Worm (Caenorhabditis elegans): ENCODE data around the gene R12B2.2.

Gene R12B2.2

DNA sequence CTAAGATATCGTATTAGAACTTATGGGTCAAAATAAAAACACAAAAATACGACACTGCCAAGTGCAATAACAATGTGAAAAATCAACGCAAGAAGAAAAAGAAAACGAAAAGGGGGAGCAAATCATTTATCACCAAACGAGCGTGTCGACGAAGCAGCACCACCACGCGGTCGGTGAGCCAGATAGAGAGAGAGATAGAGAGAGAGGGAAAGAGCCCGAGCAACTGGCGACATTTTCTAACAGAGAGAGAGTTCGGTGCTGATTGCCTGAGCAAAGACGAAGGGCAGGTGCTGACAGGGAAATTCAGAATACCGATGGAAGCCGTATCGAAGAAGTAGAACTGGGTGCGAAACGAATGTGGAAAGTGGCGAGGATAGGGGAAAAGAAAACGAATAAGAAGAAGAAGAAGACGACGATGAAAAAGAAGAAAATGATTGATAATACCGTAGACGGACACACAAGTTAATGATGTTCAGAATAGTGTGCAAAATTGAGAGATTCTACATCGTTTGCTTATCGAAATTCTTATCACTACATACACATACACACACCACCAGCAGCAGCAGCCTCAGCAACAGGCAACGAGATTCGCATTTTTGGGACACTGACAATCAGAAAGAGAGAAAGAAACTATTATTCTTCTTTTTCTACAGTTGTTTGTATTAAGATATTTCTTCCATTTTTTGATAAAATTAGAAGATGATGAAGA, 28.5 kb downstream of the R12B2.2 start (continued):
- TF ChIP-seq lir-3 (tag; optimal IDR thresholded peaks at IDR 0.05) (no peak), lin-15B (tag; optimal IDR thresholded peaks at IDR 0.05) (no peak), pha-4 (GFP tag; IDR thresholded peaks at IDR 0.05) (no peak), pha-4 (tag; optimal IDR thresholded peaks at IDR 0.05) (no peak), ceh-28 (tag; optimal IDR thresholded peaks at IDR 0.05) (no peak), dmd-6 (GFP tag; IDR thresholded peaks at IDR 0.05) (peak; percentile 71), ama-1 (optimal IDR thresholded peaks at IDR 0.05) (no peak)

DNA sequence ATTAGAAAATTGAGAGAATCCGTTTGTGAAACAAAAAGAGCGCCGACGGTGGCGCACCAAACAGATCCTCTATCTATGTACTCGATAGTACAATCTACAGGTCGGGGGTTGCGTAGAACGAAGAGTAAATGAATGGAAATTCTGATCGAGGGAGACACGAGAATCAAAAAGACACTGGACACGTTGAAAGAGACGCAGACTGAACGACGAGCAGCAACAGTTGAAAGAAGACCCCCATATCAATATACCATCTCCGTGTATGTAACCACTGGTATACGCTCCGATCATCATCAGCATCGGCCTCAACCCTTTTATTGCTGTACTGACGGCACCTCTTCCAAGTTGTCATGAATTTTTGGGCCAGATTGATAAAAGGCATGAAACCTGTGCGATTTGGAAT, 29.4 kb downstream of the R12B2.2 start:
- no peak for TF ChIP-seq daf-16 (GFP tag; optimal IDR thresholded peaks at IDR 0.05)
- TF ChIP-seq daf-16 (tag; optimal IDR thresholded peaks at IDR 0.05) = peak; percentile 30
- peak in 1 of 2 experiments; percentile 86 for TF ChIP-seq unc-62 (GFP tag; optimal IDR thresholded peaks at IDR 0.05 in 1 of 2)
- TF ChIP-seq unc-62 (tag; optimal IDR thresholded peaks at IDR 0.05) = no peak
- peak in 1 of 2 experiments; percentile 2 for TF ChIP-seq mdl-1 (tag; optimal IDR thresholded peaks at IDR 0.05)
- no peak for TF ChIP-seq nhr-41 (GFP tag; IDR thresholded peaks at IDR 0.05)
- TF ChIP-seq hif-1 (tag; optimal IDR thresholded peaks at IDR 0.05) = no peak

DNA sequence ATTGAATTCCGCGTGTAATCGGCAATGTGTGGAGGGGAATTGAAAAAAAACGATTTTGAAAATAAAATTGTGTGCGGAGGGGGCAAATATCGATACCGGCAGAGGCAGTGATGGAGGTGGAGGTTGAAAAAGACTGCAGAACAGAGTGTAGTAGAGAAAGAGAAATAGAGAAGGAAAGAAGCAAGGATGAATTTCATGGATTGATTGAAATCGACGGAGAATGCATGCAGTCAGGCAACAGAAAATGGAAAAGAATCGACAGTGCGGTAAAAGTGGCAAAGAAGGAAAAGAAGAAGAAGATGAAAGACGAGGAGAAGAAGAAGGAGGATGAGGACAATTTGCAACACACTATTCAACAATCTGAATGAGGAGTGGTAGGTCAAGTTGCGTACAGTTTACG, 30.0 kb downstream of the R12B2.2 start, which contains the start of gene W04D12.1:
W04D12.1 (plus strand) TSS at position 111 of the 400 bp plus-strand sequence.
- TF ChIP-seq aha-1 (tag) = no peak
- no peak for TF ChIP-seq hlh-30 (tag; optimal IDR thresholded peaks at IDR 0.05; ENCODE audit: insufficient read depth)
- no peak for TF ChIP-seq fos-1 (tag; optimal IDR thresholded peaks at IDR 0.05)
- peak in 1 of 2 experiments; percentile 63 for TF ChIP-seq unc-62 (GFP tag; optimal IDR thresholded peaks at IDR 0.05 in 1 of 2)
- TF ChIP-seq unc-62 (tag; optimal IDR thresholded peaks at IDR 0.05) = no peak
- TF ChIP-seq pqm-1 (tag; optimal IDR thresholded peaks at IDR 0.05) = no peak
- no peak for TF ChIP-seq skn-1 (tag; optimal IDR thresholded peaks at IDR 0.05)
- TF ChIP-seq lin-29 (GFP tag; IDR thresholded peaks at IDR 0.05) = no peak
- no peak for TF ChIP-seq zfp-3 (GFP tag; conservative IDR thresholded peaks at IDR 0.05)
- no peak for TF ChIP-seq F37D6.2 (tag; optimal IDR thresholded peaks at IDR 0.05)
- 0 out of 2 replicates have a peak, but pooled peaks have one; percentile 32 for TF ChIP-seq snpc-1.2 (GFP tag; IDR thresholded peaks at IDR 0.05)
- TF ChIP-seq lin-15B (tag; optimal IDR thresholded peaks at IDR 0.05) = no peak
- 0 out of 2 replicates have a peak, but pooled peaks have one; percentile 15 for TF ChIP-seq ZK337.2 (GFP tag; IDR thresholded peaks at IDR 0.05)
- no peak for TF ChIP-seq hlh-11 (tag; optimal IDR thresholded peaks at IDR 0.05)
- TF ChIP-seq zag-1 (tag; optimal IDR thresholded peaks at IDR 0.05) = no peak

DNA sequence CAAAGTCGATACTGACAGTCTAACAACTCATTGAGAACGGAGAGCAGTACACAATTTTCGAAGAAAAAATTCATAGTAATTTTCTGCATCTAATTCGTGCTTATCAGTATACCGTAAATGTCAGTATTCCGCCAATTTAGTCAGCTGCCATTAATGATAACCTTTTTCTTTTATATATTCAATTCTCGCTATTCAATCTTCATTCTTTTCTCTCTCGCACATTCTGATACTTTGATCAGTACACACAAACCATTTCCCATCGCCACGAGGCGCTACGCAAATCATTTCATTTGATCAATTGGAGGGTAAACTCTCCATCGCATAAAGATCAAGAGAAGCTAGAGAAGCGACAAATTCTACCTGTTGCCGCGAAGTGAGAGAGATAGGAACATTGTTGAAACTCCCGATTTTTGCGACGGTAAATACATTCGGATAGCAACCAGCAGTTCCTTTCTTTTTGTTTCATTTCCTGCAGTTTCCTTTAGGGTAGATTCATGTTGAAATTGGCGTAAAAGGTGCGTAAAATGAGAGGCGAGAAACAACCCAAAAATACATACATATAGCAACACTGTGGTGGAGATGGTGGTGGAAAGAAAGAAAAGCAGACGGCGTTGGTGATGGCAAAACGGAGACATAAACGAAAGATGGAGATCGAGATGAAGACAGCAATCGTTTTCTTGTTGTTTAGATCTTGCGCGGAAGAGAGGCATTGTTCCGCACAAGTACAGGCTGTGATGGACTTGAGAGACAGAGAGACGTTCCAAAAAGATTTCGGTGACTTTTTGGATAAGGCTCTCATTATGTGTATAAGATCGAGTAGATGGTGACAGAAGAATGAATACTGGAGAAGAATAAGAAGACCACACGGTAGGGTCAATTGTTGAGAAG, 31.6 kb downstream of the R12B2.2 start:
- TF ChIP-seq nhr-6 (tag; optimal IDR thresholded peaks at IDR 0.05) (peak; percentile 67), mes-2 (tag; optimal IDR thresholded peaks at IDR 0.05; ENCODE audit: poor library complexity, severe bottlenecking) (peak; percentile 30), spr-3 (GFP tag; optimal IDR thresholded peaks at IDR 0.05) (no peak), lir-3 (tag; optimal IDR thresholded peaks at IDR 0.05) (no peak), dmd-8 (GFP tag; IDR thresholded peaks at IDR 0.05) (no peak), lin-39 (tag; optimal IDR thresholded peaks at IDR 0.05) (no peak), hmg-1.1 (GFP tag; IDR thresholded peaks at IDR 0.05) (0 out of 2 replicates have a peak, but pooled peaks have one; percentile 7), F44E2.7 (GFP tag; IDR thresholded peaks at IDR 0.05) (no peak), unc-39 (tag; optimal IDR thresholded peaks at IDR 0.05) (no peak), nhr-10 (tag; optimal IDR thresholded peaks at IDR 0.05) (peak; percentile 52), Y75B8A.6 (GFP tag; IDR thresholded peaks at IDR 0.05) (no peak), cey-2 (tag; optimal IDR thresholded peaks at IDR 0.05; ENCODE audit: borderline replicate concordance, insufficient read depth) (peak; percentile 9), aly-2 (tag; optimal IDR thresholded peaks at IDR 0.05) (no peak), R02D3.7 (tag; optimal IDR thresholded peaks at IDR 0.05) (no peak), ztf-11 (tag; optimal IDR thresholded peaks at IDR 0.05) (no peak), gei-8 (GFP tag; optimal IDR thresholded peaks at IDR 0.05) (no peak), pha-4 (GFP tag; IDR thresholded peaks at IDR 0.05) (no peak), pha-4 (tag; optimal IDR thresholded peaks at IDR 0.05) (no peak), nhr-42 (GFP tag; IDR thresholded peaks at IDR 0.05) (no peak), daf-12 (tag; optimal IDR thresholded peaks at IDR 0.05) (no peak), ceh-32 (tag; optimal IDR thresholded peaks at IDR 0.05; ENCODE audit: poor library complexity) (no peak)

Data from whole organism, L4 larva.